Fruit fly (Drosophila melanogaster): Measurements from ENCODE around the gene Serinc.

The Serinc gene

dm6 chr3L:16381184-16381797 is 31.2 kb upstream of the Serinc start, which contains the start of gene Agpat4 (continued):
- TF ChIP-seq CG6765 (GFP tag; optimal IDR thresholded peaks at IDR 0.05) = no peak
- no peak for TF ChIP-seq NFAT (GFP tag; IDR thresholded peaks at IDR 0.05)
- no peak for TF ChIP-seq Poxn (GFP tag; IDR thresholded peaks at IDR 0.05)
- TF ChIP-seq jumu (GFP tag; optimal IDR thresholded peaks at IDR 0.05) = no peak
- no peak for TF ChIP-seq CG15696 (tag; optimal IDR thresholded peaks at IDR 0.05)
- TF ChIP-seq CG10366 (GFP tag; IDR thresholded peaks at IDR 0.05) = no peak
- no peak for TF ChIP-seq CG7839 (tag; optimal IDR thresholded peaks at IDR 0.05)
- no peak for TF ChIP-seq Doc2 (GFP tag; IDR thresholded peaks at IDR 0.05)
- TF ChIP-seq CG16779 (GFP tag; IDR thresholded peaks at IDR 0.05) = no peak
- no peak for TF ChIP-seq Optix (GFP tag; IDR thresholded peaks at IDR 0.05)
- TF ChIP-seq maf-S (GFP tag; optimal IDR thresholded peaks at IDR 0.05) = no peak
- TF ChIP-seq CG7745 (tag; optimal IDR thresholded peaks at IDR 0.05) = no peak
- peak; percentile 98 for TF ChIP-seq GATAe (GFP tag; conservative IDR thresholded peaks at IDR 0.05)
- peak; percentile 32 for TF ChIP-seq Scr (GFP tag; IDR thresholded peaks at IDR 0.05; ENCODE audit: partially characterized antibody)
- TF ChIP-seq grn (GFP tag; optimal IDR thresholded peaks at IDR 0.05) = peak; percentile 100
- no peak for TF ChIP-seq psq (GFP tag; optimal IDR thresholded peaks at IDR 0.05)
- TF ChIP-seq CG4424 (GFP tag; optimal IDR thresholded peaks at IDR 0.05) = no peak
- no peak for TF ChIP-seq NC2α (GFP tag; optimal IDR thresholded peaks at IDR 0.05)
- TF ChIP-seq Xrp1 (GFP tag; IDR thresholded peaks at IDR 0.05) = no peak
- TF ChIP-seq z (GFP tag; IDR thresholded peaks at IDR 0.05) = no peak
- no peak for TF ChIP-seq fu2 (GFP tag; optimal IDR thresholded peaks at IDR 0.05)
- TF ChIP-seq HmgZ (tag; optimal IDR thresholded peaks at IDR 0.05) = peak; percentile 52
- no peak for TF ChIP-seq run (tag; optimal IDR thresholded peaks at IDR 0.05)
- TF ChIP-seq CG14710 (tag; optimal IDR thresholded peaks at IDR 0.05) = peak; percentile 26
- no peak for TF ChIP-seq tna (GFP tag; IDR thresholded peaks at IDR 0.05; ENCODE audit: partially characterized antibody)
- peak; percentile 66 for TF ChIP-seq CG5180 (GFP tag; optimal IDR thresholded peaks at IDR 0.05)
- TF ChIP-seq CG12391 (tag; optimal IDR thresholded peaks at IDR 0.05) = no peak
- TF ChIP-seq Myb (GFP tag; optimal IDR thresholded peaks at IDR 0.05) = peak; percentile 86
- TF ChIP-seq Pdp1 (GFP tag; optimal IDR thresholded peaks at IDR 0.05) = peak in 1 of 2 experiments; percentile 16
- TF ChIP-seq CG2129 (GFP tag; IDR thresholded peaks at IDR 0.05; ENCODE audit: partially characterized antibody) = no peak
- TF ChIP-seq CG31388 (GFP tag; optimal IDR thresholded peaks at IDR 0.05) = no peak
- no peak for TF ChIP-seq CG15514 (GFP tag; optimal IDR thresholded peaks at IDR 0.05)
- TF ChIP-seq ems (GFP tag; optimal IDR thresholded peaks at IDR 0.05) = no peak
- no peak for TF ChIP-seq CG8359 (GFP tag; optimal IDR thresholded peaks at IDR 0.05; ENCODE audit: borderline replicate concordance)
- TF ChIP-seq CG18619 (GFP tag; optimal IDR thresholded peaks at IDR 0.05) = no peak
- no peak for TF ChIP-seq kay (GFP tag; optimal IDR thresholded peaks at IDR 0.05)
- TF ChIP-seq Dp (GFP tag; optimal IDR thresholded peaks at IDR 0.05) = peak; percentile 48
- TF ChIP-seq Dek (tag; optimal IDR thresholded peaks at IDR 0.05) = peak; percentile 28
- TF ChIP-seq CG15073 (GFP tag; optimal IDR thresholded peaks at IDR 0.05) = no peak
- no peak for TF ChIP-seq PHDP (tag; optimal IDR thresholded peaks at IDR 0.05)
- peak; percentile 23; the same call in 1 of the 2 replicates for TF ChIP-seq inv (GFP tag; IDR thresholded peaks at IDR 0.05; ENCODE audit: partially characterized antibody)
- no peak for TF ChIP-seq hbn (GFP tag; IDR thresholded peaks at IDR 0.05; ENCODE audit: partially characterized antibody)
- no peak for TF ChIP-seq CG1647 (GFP tag; optimal IDR thresholded peaks at IDR 0.05)
- no peak for TF ChIP-seq peb (GFP tag; IDR thresholded peaks at IDR 0.05)
- TF ChIP-seq CG32532 (GFP tag; IDR thresholded peaks at IDR 0.05) = peak; percentile 32; the same call in 1 of the 2 replicates
- no peak for TF ChIP-seq Gsc (GFP tag; IDR thresholded peaks at IDR 0.05)
- no peak for TF ChIP-seq CG3847 (GFP tag; IDR thresholded peaks at IDR 0.05)
- TF ChIP-seq dati (GFP tag; IDR thresholded peaks at IDR 0.05) = no peak
- peak; percentile 99 for TF ChIP-seq sug (tag; optimal IDR thresholded peaks at IDR 0.05)
- TF ChIP-seq Dbx (GFP tag; IDR thresholded peaks at IDR 0.05) = 0 out of 3 replicates have a peak, but pooled peaks have one; percentile 3

All from whole organism, embryonic.